Worm (Caenorhabditis elegans): ENCODE measurements around the gene F11D11.4.

DNA sequence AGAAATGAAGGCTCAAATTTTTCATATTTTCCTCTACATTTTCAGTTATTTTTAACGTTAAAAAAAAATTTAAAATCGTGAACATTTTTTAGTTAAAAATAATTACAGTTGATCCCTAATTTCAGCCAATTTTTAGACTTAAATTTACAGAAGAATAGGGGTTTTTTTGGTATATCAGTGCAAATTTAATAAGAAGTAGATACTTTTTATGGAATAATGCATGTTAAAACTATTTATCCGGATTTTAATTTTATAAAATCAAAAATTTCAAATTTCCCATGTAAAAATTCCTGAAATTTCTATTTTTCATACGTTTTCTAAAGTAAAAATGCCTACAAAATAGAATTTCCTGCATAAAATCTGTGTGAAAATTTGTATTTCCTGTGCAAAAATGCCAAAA lies 37.1 kb upstream of the F11D11.4 start:
- TF ChIP-seq scrt-1 (GFP tag; IDR thresholded peaks at IDR 0.05) (no peak), ama-1 (optimal IDR thresholded peaks at IDR 0.05) (no peak), hmg-4 (GFP tag; optimal IDR thresholded peaks at IDR 0.05) (no peak), aly-1 (tag; optimal IDR thresholded peaks at IDR 0.05) (no peak), ceh-13 (GFP tag; optimal IDR thresholded peaks at IDR 0.05) (no peak), F13C5.2 (tag; optimal IDR thresholded peaks at IDR 0.05) (no peak), tra-4 (tag; optimal IDR thresholded peaks at IDR 0.05) (no peak), flt-1 (GFP tag; IDR thresholded peaks at IDR 0.05) (no peak), tbx-37 (GFP tag; conservative IDR thresholded peaks at IDR 0.05) (no peak), tbx-11 (GFP tag; IDR thresholded peaks at IDR 0.05) (no peak)

Data from whole organism, early embryonic.